Worm (Caenorhabditis elegans): ENCODE data around the gene C23G10.2.

- TF ChIP-seq pqm-1 (tag; optimal IDR thresholded peaks at IDR 0.05) (no peak), ref-2 (tag; optimal IDR thresholded peaks at IDR 0.05) (no peak), pag-3 (tag; optimal IDR thresholded peaks at IDR 0.05; ENCODE audit: borderline replicate concordance) (no peak), nhr-11 (tag; optimal IDR thresholded peaks at IDR 0.05) (no peak), hlh-30 (tag; optimal IDR thresholded peaks at IDR 0.05; ENCODE audit: insufficient read depth) (no peak), ceh-9 (tag; optimal IDR thresholded peaks at IDR 0.05) (no peak), nhr-232 (tag; optimal IDR thresholded peaks at IDR 0.05) (no peak), pha-2 (tag; optimal IDR thresholded peaks at IDR 0.05) (no peak)
Observed at ce11 chrIII:6251511-6251910, 43.6 kb downstream of the C23G10.2 start, which contains the start of gene amdh-1.

Data from whole organism, late embryonic.